Fruit fly (Drosophila melanogaster): ENCODE data around the gene CG15025.
A peak's percentile ranks its signal among the peaks of the same experiment; 100 is the strongest.

Gene CG15025

DNA sequence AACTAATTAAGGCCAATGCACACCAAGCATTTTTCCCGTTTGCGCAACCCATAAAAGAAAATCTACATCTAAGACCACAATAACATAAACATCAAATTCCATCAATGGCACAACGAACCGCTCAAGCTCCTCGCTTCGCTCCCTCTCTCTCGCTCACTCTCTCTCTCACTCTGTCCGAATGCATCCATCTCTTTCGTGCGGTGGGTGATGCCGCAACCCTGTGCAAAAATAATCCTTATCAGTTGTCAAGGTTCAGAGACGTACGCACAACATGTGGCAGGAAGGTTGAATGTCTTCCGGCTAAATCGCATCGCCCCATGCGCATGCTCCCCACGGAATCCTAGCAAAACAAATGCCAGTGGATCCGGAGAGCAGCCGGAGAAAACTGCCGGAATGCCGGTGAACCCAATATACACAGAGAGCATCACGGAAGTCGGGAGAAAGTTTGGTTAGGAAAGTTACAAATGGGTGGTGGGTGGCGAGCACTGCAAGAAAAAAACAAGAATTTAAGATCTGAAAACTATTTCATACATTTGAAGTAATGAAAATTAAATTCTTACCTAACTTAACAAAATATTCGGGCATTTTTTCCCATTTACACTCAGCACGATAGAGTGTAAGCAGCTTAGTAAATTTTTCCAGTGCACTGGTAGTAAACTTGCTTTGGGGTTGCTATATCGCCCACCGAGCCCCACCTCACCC lies 7.9 kb upstream of the CG15025 start (continued):
- no peak for TF ChIP-seq vnd (GFP tag; IDR thresholded peaks at IDR 0.05; ENCODE audit: partially characterized antibody)
- TF ChIP-seq CG4282 (GFP tag; optimal IDR thresholded peaks at IDR 0.05), result peak; percentile 80
- TF ChIP-seq Taf1 (GFP tag; IDR thresholded peaks at IDR 0.05), result peak; percentile 96
- peak; percentile 63 for TF ChIP-seq CG8290 (GFP tag; optimal IDR thresholded peaks at IDR 0.05)
- peak in 1 of 2 experiments; percentile 97 for TF ChIP-seq CG8290 (tag; optimal IDR thresholded peaks at IDR 0.05)
- peak; percentile 84 for TF ChIP-seq toy (GFP tag; IDR thresholded peaks at IDR 0.05)
- TF ChIP-seq CG5245 (GFP tag; optimal IDR thresholded peaks at IDR 0.05), result peak; percentile 91
- peak; percentile 46 for TF ChIP-seq CG14965 (GFP tag; optimal IDR thresholded peaks at IDR 0.05; ENCODE audit: borderline replicate concordance)
- TF ChIP-seq B-H2 (GFP tag; optimal IDR thresholded peaks at IDR 0.05), result peak; percentile 84
- TF ChIP-seq HmgD (GFP tag; optimal IDR thresholded peaks at IDR 0.05), result peak; percentile 67
- TF ChIP-seq grau (tag; optimal IDR thresholded peaks at IDR 0.05), result peak; percentile 93
- TF ChIP-seq Rfx (GFP tag; IDR thresholded peaks at IDR 0.05), result peak; percentile 97
- peak; percentile 90 for TF ChIP-seq wor (GFP tag; IDR thresholded peaks at IDR 0.05)
- TF ChIP-seq h (optimal IDR thresholded peaks at IDR 0.05), result no peak
- TF ChIP-seq CG8924 (tag; optimal IDR thresholded peaks at IDR 0.05), result peak; percentile 93
- TF ChIP-seq nom (GFP tag; optimal IDR thresholded peaks at IDR 0.05), result peak; percentile 60
- TF ChIP-seq Doc2 (GFP tag; IDR thresholded peaks at IDR 0.05), result peak; percentile 83
- peak; percentile 80 for TF ChIP-seq CG18262 (tag; optimal IDR thresholded peaks at IDR 0.05)
- peak; percentile 90 for TF ChIP-seq odd (GFP tag; optimal IDR thresholded peaks at IDR 0.05)
- TF ChIP-seq BEAF-32 (GFP tag; optimal IDR thresholded peaks at IDR 0.05), result no peak
- peak; percentile 80 for TF ChIP-seq shn (GFP tag; optimal IDR thresholded peaks at IDR 0.05)
- peak; percentile 76 for TF ChIP-seq Mes4 (GFP tag; optimal IDR thresholded peaks at IDR 0.05)
- TF ChIP-seq Doc3 (GFP tag; IDR thresholded peaks at IDR 0.05; ENCODE audit: partially characterized antibody), result no peak
- TF ChIP-seq Med (GFP tag), result peak; percentile 99
- TF ChIP-seq CG11398 (GFP tag; optimal IDR thresholded peaks at IDR 0.05), result peak; percentile 80
- TF ChIP-seq CG34422 (GFP tag; IDR thresholded peaks at IDR 0.05), result peak; percentile 93
- TF ChIP-seq zfh2 (GFP tag; optimal IDR thresholded peaks at IDR 0.05), result peak; percentile 89
- TF ChIP-seq mam (GFP tag; optimal IDR thresholded peaks at IDR 0.05), result peak; percentile 96
- peak; percentile 97 for TF ChIP-seq ci (GFP tag; IDR thresholded peaks at IDR 0.05)
- peak; percentile 88 for TF ChIP-seq Side (GFP tag; optimal IDR thresholded peaks at IDR 0.05)
- peak; percentile 98 for TF ChIP-seq Fer1 (GFP tag; optimal IDR thresholded peaks at IDR 0.05)
- peak; percentile 92 for TF ChIP-seq CG11085 (GFP tag; IDR thresholded peaks at IDR 0.05)
- peak; percentile 92 for TF ChIP-seq tin (GFP tag; optimal IDR thresholded peaks at IDR 0.05)
- peak; percentile 95 for TF ChIP-seq Dek (tag; optimal IDR thresholded peaks at IDR 0.05)
- peak; percentile 89 for TF ChIP-seq phol (tag; optimal IDR thresholded peaks at IDR 0.05)
- peak; percentile 65 for TF ChIP-seq Max (GFP tag; optimal IDR thresholded peaks at IDR 0.05)
- TF ChIP-seq CG2202 (tag; optimal IDR thresholded peaks at IDR 0.05), result peak; percentile 55
- TF ChIP-seq CG13296 (GFP tag; optimal IDR thresholded peaks at IDR 0.05), result peak; percentile 95
- TF ChIP-seq CG11696 (GFP tag; IDR thresholded peaks at IDR 0.05), result peak; percentile 72
- TF ChIP-seq Atf-2 (GFP tag; optimal IDR thresholded peaks at IDR 0.05), result peak; percentile 71
- no peak for TF ChIP-seq sna (GFP tag; IDR thresholded peaks at IDR 0.05; ENCODE audit: partially characterized antibody)
- TF ChIP-seq E2f2 (GFP tag; IDR thresholded peaks at IDR 0.05), result peak; percentile 79
- TF ChIP-seq CG16779 (GFP tag; IDR thresholded peaks at IDR 0.05), result peak; percentile 79
- peak; percentile 77 for TF ChIP-seq zf30C (GFP tag; optimal IDR thresholded peaks at IDR 0.05)
- peak; percentile 53 for TF ChIP-seq NC2α (GFP tag; optimal IDR thresholded peaks at IDR 0.05)
- TF ChIP-seq Bdp1 (GFP tag; optimal IDR thresholded peaks at IDR 0.05), result peak; percentile 72
- TF ChIP-seq CG13123 (GFP tag; optimal IDR thresholded peaks at IDR 0.05), result peak; percentile 80
- no peak for TF ChIP-seq CG34224 (GFP tag; IDR thresholded peaks at IDR 0.05; ENCODE audit: partially characterized antibody)
- TF ChIP-seq Dref (GFP tag; IDR thresholded peaks at IDR 0.05), result 0 out of 2 replicates have a peak, but pooled peaks have one; percentile 16
- TF ChIP-seq CG32772 (GFP tag; IDR thresholded peaks at IDR 0.05), result peak; percentile 95
- TF ChIP-seq CG7928 (GFP tag; optimal IDR thresholded peaks at IDR 0.05), result peak; percentile 61

All from whole organism, embryonic.